1 fruit fly cellular context compared by ENCODE assay signal in genomic region chr3L:25120499-25121101, dm6.
TF ChIP-seq lines count a peak whose summit lies in the region.

UQCR-11 (plus strand) TSS chr3L:25120709.

TF ChIP-seq in whole organism, embryonic, 481 proteins besides CTCF, POLR2A, EP300 and RAD21 (continued from another document and continues in another):
- no peak for TF ChIP-seq CG18764 (GFP tag; optimal IDR thresholded peaks at IDR 0.05; lab: Kevin White, UChicago)
- TF ChIP-seq danr (GFP tag; IDR thresholded peaks at IDR 0.05; lab: Robert Waterston, UW) = no peak
- no peak for TF ChIP-seq CG6272 (GFP tag; IDR thresholded peaks at IDR 0.05; lab: Robert Waterston, UW)
- TF ChIP-seq Dad (GFP tag; optimal IDR thresholded peaks at IDR 0.05; lab: Kevin White, UChicago) = no peak
- no peak for TF ChIP-seq CG7271 (tag; optimal IDR thresholded peaks at IDR 0.05; lab: Kevin White, UChicago)
- no peak for TF ChIP-seq grau (tag; optimal IDR thresholded peaks at IDR 0.05; lab: Kevin White, UChicago)
- TF ChIP-seq ind (GFP tag; optimal IDR thresholded peaks at IDR 0.05; lab: Kevin White, UChicago) = no peak
- no peak for TF ChIP-seq CG8359 (GFP tag; optimal IDR thresholded peaks at IDR 0.05; lab: Kevin White, UChicago; ENCODE audit: borderline replicate concordance)
- TF ChIP-seq unc-4 (GFP tag; IDR thresholded peaks at IDR 0.05; lab: Robert Waterston, UW; ENCODE audit: partially characterized antibody) = no peak
- TF ChIP-seq bcd (GFP tag; optimal IDR thresholded peaks at IDR 0.05; lab: Kevin White, UChicago) = no peak
- no peak for TF ChIP-seq CkIIα-i1 (GFP tag; IDR thresholded peaks at IDR 0.05; lab: Robert Waterston, UW)
- no peak for TF ChIP-seq scrt (GFP tag; optimal IDR thresholded peaks at IDR 0.05; lab: Kevin White, UChicago)
- TF ChIP-seq CG17829 (tag; optimal IDR thresholded peaks at IDR 0.05; lab: Kevin White, UChicago) = no peak
- no peak for TF ChIP-seq fd64A (GFP tag; optimal IDR thresholded peaks at IDR 0.05; lab: Kevin White, UChicago)
- no peak for TF ChIP-seq CG14965 (GFP tag; optimal IDR thresholded peaks at IDR 0.05; lab: Kevin White, UChicago; ENCODE audit: borderline replicate concordance)
- no peak for TF ChIP-seq CG6689 (GFP tag; IDR thresholded peaks at IDR 0.05; lab: Robert Waterston, UW)
- no peak for TF ChIP-seq sisA (GFP tag; IDR thresholded peaks at IDR 0.05; lab: Robert Waterston, UW)
- TF ChIP-seq crp (GFP tag; optimal IDR thresholded peaks at IDR 0.05; lab: Kevin White, UChicago) = no peak
- TF ChIP-seq Nf-YA (GFP tag; IDR thresholded peaks at IDR 0.05; lab: Robert Waterston, UW) = no peak
- TF ChIP-seq fru (optimal IDR thresholded peaks at IDR 0.05; lab: Kevin White, UChicago) = no peak
- no peak for TF ChIP-seq sna (GFP tag; IDR thresholded peaks at IDR 0.05; lab: Robert Waterston, UW; ENCODE audit: partially characterized antibody)
- no peak for TF ChIP-seq CG13894 (tag; optimal IDR thresholded peaks at IDR 0.05; lab: Kevin White, UChicago)
- no peak for TF ChIP-seq CG5953 (GFP tag; IDR thresholded peaks at IDR 0.05; lab: Robert Waterston, UW)
- peak; percentile 33 for TF ChIP-seq CG15514 (GFP tag; optimal IDR thresholded peaks at IDR 0.05; lab: Kevin White, UChicago)
- no peak for TF ChIP-seq CG9727 (GFP tag; optimal IDR thresholded peaks at IDR 0.05; lab: Kevin White, UChicago)
- TF ChIP-seq NFAT (GFP tag; IDR thresholded peaks at IDR 0.05; lab: Robert Waterston, UW) = no peak
- no peak for TF ChIP-seq CG2202 (tag; optimal IDR thresholded peaks at IDR 0.05; lab: Kevin White, UChicago)
- peak; percentile 27 for TF ChIP-seq CG12659 (GFP tag; optimal IDR thresholded peaks at IDR 0.05; lab: Kevin White, UChicago)
- no peak for TF ChIP-seq Tbp (GFP tag; optimal IDR thresholded peaks at IDR 0.05; lab: Kevin White, UChicago)
- no peak for TF ChIP-seq maf-S (GFP tag; optimal IDR thresholded peaks at IDR 0.05; lab: Kevin White, UChicago)
- TF ChIP-seq gcm (GFP tag; optimal IDR thresholded peaks at IDR 0.05; lab: Kevin White, UChicago) = no peak
- no peak for TF ChIP-seq Camta (GFP tag; optimal IDR thresholded peaks at IDR 0.05; lab: Kevin White, UChicago)
- no peak for TF ChIP-seq pros (GFP tag; optimal IDR thresholded peaks at IDR 0.05; lab: Kevin White, UChicago)
- no peak for TF ChIP-seq CG32772 (GFP tag; IDR thresholded peaks at IDR 0.05; lab: Robert Waterston, UW)
- TF ChIP-seq Atf3 (GFP tag; optimal IDR thresholded peaks at IDR 0.05; lab: Kevin White, UChicago) = no peak
- no peak for TF ChIP-seq CG17912 (GFP tag; optimal IDR thresholded peaks at IDR 0.05; lab: Kevin White, UChicago)
- no peak for TF ChIP-seq crol (GFP tag; IDR thresholded peaks at IDR 0.05; lab: Robert Waterston, UW)
- no peak for TF ChIP-seq slp2 (GFP tag; optimal IDR thresholded peaks at IDR 0.05; lab: Kevin White, UChicago)
- no peak for TF ChIP-seq wor (GFP tag; IDR thresholded peaks at IDR 0.05; lab: Robert Waterston, UW)
- no peak for TF ChIP-seq CG2199 (GFP tag; IDR thresholded peaks at IDR 0.05; lab: Robert Waterston, UW)
- TF ChIP-seq row (GFP tag; IDR thresholded peaks at IDR 0.05; lab: Robert Waterston, UW) = peak; percentile 90
- TF ChIP-seq wek (GFP tag; optimal IDR thresholded peaks at IDR 0.05; lab: Kevin White, UChicago) = no peak
- no peak for TF ChIP-seq Hey (tag; optimal IDR thresholded peaks at IDR 0.05; lab: Kevin White, UChicago)
- no peak for TF ChIP-seq CG11085 (GFP tag; IDR thresholded peaks at IDR 0.05; lab: Robert Waterston, UW)
- no peak for TF ChIP-seq CG11456 (GFP tag; IDR thresholded peaks at IDR 0.05; lab: Robert Waterston, UW)
- TF ChIP-seq toy (GFP tag; IDR thresholded peaks at IDR 0.05; lab: Robert Waterston, UW) = no peak
- TF ChIP-seq ato (GFP tag; IDR thresholded peaks at IDR 0.05; lab: Robert Waterston, UW; ENCODE audit: partially characterized antibody) = no peak
- no peak for TF ChIP-seq CG2875 (GFP tag; optimal IDR thresholded peaks at IDR 0.05; lab: Kevin White, UChicago)
- TF ChIP-seq en (GFP tag; optimal IDR thresholded peaks at IDR 0.05; lab: Kevin White, UChicago) = no peak
- no peak for TF ChIP-seq CG10147 (GFP tag; optimal IDR thresholded peaks at IDR 0.05; lab: Kevin White, UChicago)
- TF ChIP-seq jing (GFP tag; optimal IDR thresholded peaks at IDR 0.05; lab: Kevin White, UChicago) = no peak
- peak in 1 of 2 experiments; percentile 56 for TF ChIP-seq Dfd (GFP tag; optimal IDR thresholded peaks at IDR 0.05; lab: Kevin White, UChicago)
- no peak for TF ChIP-seq kay (GFP tag; optimal IDR thresholded peaks at IDR 0.05; lab: Kevin White, UChicago)
- TF ChIP-seq CG30020 (tag; optimal IDR thresholded peaks at IDR 0.05; lab: Kevin White, UChicago) = peak; percentile 100
- no peak for TF ChIP-seq CG8478 (optimal IDR thresholded peaks at IDR 0.05; lab: Kevin White, UChicago)
- no peak for TF ChIP-seq sob (GFP tag; IDR thresholded peaks at IDR 0.05; lab: Robert Waterston, UW)
- TF ChIP-seq CG11247 (GFP tag; IDR thresholded peaks at IDR 0.05; lab: Robert Waterston, UW) = no peak
- TF ChIP-seq zfh2 (GFP tag; optimal IDR thresholded peaks at IDR 0.05; lab: Kevin White, UChicago) = no peak
- no peak for TF ChIP-seq Fer2 (tag; optimal IDR thresholded peaks at IDR 0.05; lab: Kevin White, UChicago)
- no peak for TF ChIP-seq sug (tag; optimal IDR thresholded peaks at IDR 0.05; lab: Kevin White, UChicago)
- no peak for TF ChIP-seq p53 (GFP tag; optimal IDR thresholded peaks at IDR 0.05; lab: Kevin White, UChicago)
- TF ChIP-seq Chrac-16 (GFP tag; optimal IDR thresholded peaks at IDR 0.05; lab: Kevin White, UChicago) = no peak
- TF ChIP-seq prd (optimal IDR thresholded peaks at IDR 0.05; lab: Kevin White, UChicago) = no peak
- TF ChIP-seq prd (GFP tag; IDR thresholded peaks at IDR 0.05; lab: Robert Waterston, UW) = peak; percentile 35; the same call in 1 of the 3 replicates
- TF ChIP-seq insv (GFP tag; optimal IDR thresholded peaks at IDR 0.05; lab: Kevin White, UChicago) = no peak
- TF ChIP-seq ci (GFP tag; IDR thresholded peaks at IDR 0.05; lab: Robert Waterston, UW) = no peak
- no peak for TF ChIP-seq CG2120 (GFP tag; optimal IDR thresholded peaks at IDR 0.05; lab: Kevin White, UChicago)
- no peak for TF ChIP-seq ro (GFP tag; IDR thresholded peaks at IDR 0.05; lab: Robert Waterston, UW)
- no peak for TF ChIP-seq ac (GFP tag; optimal IDR thresholded peaks at IDR 0.05; lab: Kevin White, UChicago)
- peak in 1 of 2 experiments; percentile 97 for TF ChIP-seq Pdp1 (GFP tag; optimal IDR thresholded peaks at IDR 0.05; lab: Kevin White, UChicago)
- TF ChIP-seq Sry-δ (GFP tag; optimal IDR thresholded peaks at IDR 0.05; lab: Kevin White, UChicago) = peak; percentile 6
- TF ChIP-seq CG8765 (GFP tag; IDR thresholded peaks at IDR 0.05; lab: Robert Waterston, UW) = no peak
- TF ChIP-seq CG11398 (GFP tag; optimal IDR thresholded peaks at IDR 0.05; lab: Kevin White, UChicago) = no peak
- TF ChIP-seq cwo (GFP tag; optimal IDR thresholded peaks at IDR 0.05; lab: Kevin White, UChicago) = no peak
- no peak for TF ChIP-seq Awh (GFP tag; IDR thresholded peaks at IDR 0.05; lab: Robert Waterston, UW)
- no peak for TF ChIP-seq seq (GFP tag; IDR thresholded peaks at IDR 0.05; lab: Robert Waterston, UW)
- TF ChIP-seq lov (optimal IDR thresholded peaks at IDR 0.05; lab: Kevin White, UChicago) = no peak
- TF ChIP-seq lov (GFP tag; IDR thresholded peaks at IDR 0.05; lab: Robert Waterston, UW) = no peak
- TF ChIP-seq nau (GFP tag; optimal IDR thresholded peaks at IDR 0.05; lab: Kevin White, UChicago) = no peak
- peak; percentile 6 for TF ChIP-seq CG2116 (GFP tag; optimal IDR thresholded peaks at IDR 0.05; lab: Kevin White, UChicago)
- no peak for TF ChIP-seq CG6791 (GFP tag; IDR thresholded peaks at IDR 0.05; lab: Robert Waterston, UW; ENCODE audit: partially characterized antibody)
- TF ChIP-seq HLH54F (GFP tag; optimal IDR thresholded peaks at IDR 0.05; lab: Kevin White, UChicago) = no peak
- TF ChIP-seq peb (GFP tag; IDR thresholded peaks at IDR 0.05; lab: Robert Waterston, UW) = no peak
- no peak for TF ChIP-seq CG33557 (GFP tag; optimal IDR thresholded peaks at IDR 0.05; lab: Kevin White, UChicago)
- peak; percentile 18 for TF ChIP-seq CG9817 (tag; optimal IDR thresholded peaks at IDR 0.05; lab: Kevin White, UChicago)
- TF ChIP-seq CG7556 (GFP tag; optimal IDR thresholded peaks at IDR 0.05; lab: Kevin White, UChicago) = no peak
- TF ChIP-seq Fer3 (tag; optimal IDR thresholded peaks at IDR 0.05; lab: Kevin White, UChicago) = no peak
- no peak for TF ChIP-seq B-H1 (GFP tag; IDR thresholded peaks at IDR 0.05; lab: Robert Waterston, UW)
- no peak for TF ChIP-seq zfh1 (GFP tag; IDR thresholded peaks at IDR 0.05; lab: Robert Waterston, UW)
- TF ChIP-seq CG15601 (tag; optimal IDR thresholded peaks at IDR 0.05; lab: Kevin White, UChicago) = no peak
- no peak for TF ChIP-seq dimm (GFP tag; IDR thresholded peaks at IDR 0.05; lab: Robert Waterston, UW)
- TF ChIP-seq CG33213 (GFP tag; optimal IDR thresholded peaks at IDR 0.05; lab: Kevin White, UChicago) = peak; percentile 55
- no peak for TF ChIP-seq Jarid2 (GFP tag; optimal IDR thresholded peaks at IDR 0.05; lab: Kevin White, UChicago)
- TF ChIP-seq HLH4C (GFP tag; IDR thresholded peaks at IDR 0.05; lab: Robert Waterston, UW; ENCODE audit: partially characterized antibody) = no peak
- no peak for TF ChIP-seq CG12155 (GFP tag; optimal IDR thresholded peaks at IDR 0.05; lab: Kevin White, UChicago)
- no peak for TF ChIP-seq CG12769 (tag; optimal IDR thresholded peaks at IDR 0.05; lab: Kevin White, UChicago)
- no peak for TF ChIP-seq CG2678 (tag; optimal IDR thresholded peaks at IDR 0.05; lab: Kevin White, UChicago)
- no peak for TF ChIP-seq lbe (GFP tag; optimal IDR thresholded peaks at IDR 0.05; lab: Kevin White, UChicago)
- TF ChIP-seq CG11093 (GFP tag; IDR thresholded peaks at IDR 0.05; lab: Robert Waterston, UW) = no peak
- no peak for TF ChIP-seq unpg (GFP tag; optimal IDR thresholded peaks at IDR 0.05; lab: Kevin White, UChicago)
- no peak for TF ChIP-seq pho (GFP tag; optimal IDR thresholded peaks at IDR 0.05; lab: Kevin White, UChicago)
- no peak for TF ChIP-seq Lim3 (GFP tag; IDR thresholded peaks at IDR 0.05; lab: Robert Waterston, UW)
- no peak for TF ChIP-seq onecut (GFP tag; IDR thresholded peaks at IDR 0.05; lab: Robert Waterston, UW)
- no peak for TF ChIP-seq C15 (GFP tag; IDR thresholded peaks at IDR 0.05; lab: Robert Waterston, UW)
- no peak for TF ChIP-seq Aef1 (GFP tag; IDR thresholded peaks at IDR 0.05; lab: Robert Waterston, UW)
- TF ChIP-seq CG17802 (tag; optimal IDR thresholded peaks at IDR 0.05; lab: Kevin White, UChicago) = peak; percentile 99
- TF ChIP-seq tup (GFP tag; optimal IDR thresholded peaks at IDR 0.05; lab: Kevin White, UChicago) = no peak
- no peak for TF ChIP-seq disco-r (GFP tag; optimal IDR thresholded peaks at IDR 0.05; lab: Kevin White, UChicago)
- TF ChIP-seq Atf-2 (GFP tag; optimal IDR thresholded peaks at IDR 0.05; lab: Kevin White, UChicago) = no peak
- no peak for TF ChIP-seq CG5180 (GFP tag; optimal IDR thresholded peaks at IDR 0.05; lab: Kevin White, UChicago)
- TF ChIP-seq CG8290 (GFP tag; optimal IDR thresholded peaks at IDR 0.05; lab: Kevin White, UChicago) = peak; percentile 62
- peak in 1 of 2 experiments; percentile 51 for TF ChIP-seq CG8290 (tag; optimal IDR thresholded peaks at IDR 0.05; lab: Kevin White, UChicago)
- TF ChIP-seq bbx (GFP tag; IDR thresholded peaks at IDR 0.05; lab: Robert Waterston, UW; ENCODE audit: partially characterized antibody) = no peak
- TF ChIP-seq Mrtf (GFP tag; IDR thresholded peaks at IDR 0.05; lab: Robert Waterston, UW) = no peak
- no peak for TF ChIP-seq gcm2 (GFP tag; optimal IDR thresholded peaks at IDR 0.05; lab: Kevin White, UChicago)
- no peak for TF ChIP-seq CG12391 (tag; optimal IDR thresholded peaks at IDR 0.05; lab: Kevin White, UChicago)
- no peak for TF ChIP-seq NfI (GFP tag; optimal IDR thresholded peaks at IDR 0.05; lab: Kevin White, UChicago)
- TF ChIP-seq CG12104 (GFP tag; optimal IDR thresholded peaks at IDR 0.05; lab: Kevin White, UChicago) = no peak
- no peak for TF ChIP-seq lmd (GFP tag; IDR thresholded peaks at IDR 0.05; lab: Robert Waterston, UW)
- peak; percentile 100 for TF ChIP-seq CG7357 (GFP tag; IDR thresholded peaks at IDR 0.05; lab: Robert Waterston, UW)
- TF ChIP-seq CrebB (tag; optimal IDR thresholded peaks at IDR 0.05; lab: Kevin White, UChicago) = no peak
- TF ChIP-seq CG18011 (GFP tag; optimal IDR thresholded peaks at IDR 0.05; lab: Kevin White, UChicago) = no peak
- peak; percentile 68 for TF ChIP-seq nmo (GFP tag; optimal IDR thresholded peaks at IDR 0.05; lab: Kevin White, UChicago)
- TF ChIP-seq ranshi (GFP tag; IDR thresholded peaks at IDR 0.05; lab: Robert Waterston, UW) = peak; percentile 9; the same call in 1 of the 2 replicates
- no peak for TF ChIP-seq Max (GFP tag; optimal IDR thresholded peaks at IDR 0.05; lab: Kevin White, UChicago)
- TF ChIP-seq zf30C (GFP tag; optimal IDR thresholded peaks at IDR 0.05; lab: Kevin White, UChicago) = no peak
- no peak for TF ChIP-seq Hmx (GFP tag; optimal IDR thresholded peaks at IDR 0.05; lab: Kevin White, UChicago)
- no peak for TF ChIP-seq CG9215 (GFP tag; IDR thresholded peaks at IDR 0.05; lab: Robert Waterston, UW)
- TF ChIP-seq Hr78 (GFP tag; optimal IDR thresholded peaks at IDR 0.05; lab: Kevin White, UChicago) = peak in 1 of 2 experiments; percentile 11
- no peak for TF ChIP-seq CG16813 (GFP tag; IDR thresholded peaks at IDR 0.05; lab: Robert Waterston, UW; ENCODE audit: partially characterized antibody)
- peak; percentile 64 for TF ChIP-seq pfk (GFP tag; optimal IDR thresholded peaks at IDR 0.05; lab: Kevin White, UChicago)
- peak; percentile 35; the same call in 1 of the 2 replicates for TF ChIP-seq CG3847 (GFP tag; IDR thresholded peaks at IDR 0.05; lab: Robert Waterston, UW)
- TF ChIP-seq Eip74EF (GFP tag; optimal IDR thresholded peaks at IDR 0.05; lab: Kevin White, UChicago) = peak in 1 of 2 experiments; percentile 3
- peak; percentile 69 for TF ChIP-seq Lhr (GFP tag; optimal IDR thresholded peaks at IDR 0.05; lab: Kevin White, UChicago)
- TF ChIP-seq CG17186 (GFP tag; optimal IDR thresholded peaks at IDR 0.05; lab: Kevin White, UChicago) = no peak
- TF ChIP-seq fd96Cb (tag; optimal IDR thresholded peaks at IDR 0.05; lab: Kevin White, UChicago) = no peak
- TF ChIP-seq vfl (GFP tag; optimal IDR thresholded peaks at IDR 0.05; lab: Kevin White, UChicago) = no peak
- peak; percentile 73 for TF ChIP-seq MESR4 (GFP tag; optimal IDR thresholded peaks at IDR 0.05; lab: Kevin White, UChicago)
- no peak for TF ChIP-seq Ada2b (GFP tag; IDR thresholded peaks at IDR 0.05; lab: Robert Waterston, UW)
- no peak for TF ChIP-seq tna (GFP tag; IDR thresholded peaks at IDR 0.05; lab: Robert Waterston, UW; ENCODE audit: partially characterized antibody)
